Worm (Caenorhabditis elegans) whole organism, L4 larva: ENCODE results near the gene toca-1.

Experiments used
- D1046.2 ChIP-seq: fragments of 200-800 bp; sonication (Bioruptor generic); IDR thresholded peaks from 2 replicates; pipeline ENCODE4 v1.3.6; 2022; ENCODE audit warnings: missing genetic modification characterization, missing compliant biosample characterization
- F10B5.3 ChIP-seq: sonication (generic microtip); optimal IDR thresholded peaks from 2 replicates; lab custom pipeline; 2016; ENCODE audit warnings: mild to moderate bottlenecking, missing genetic modification characterization, missing compliant biosample characterization
- F37D6.2 ChIP-seq: sonication (generic microtip); optimal IDR thresholded peaks from 2 replicates; lab custom pipeline; 2016; ENCODE audit warnings: mild to moderate bottlenecking, missing genetic modification characterization, missing compliant biosample characterization
- R02D3.7 ChIP-seq: fragments of 150-350 bp; sonication (generic microtip); optimal IDR thresholded peaks from 3 replicates; lab custom pipeline; 2014; ENCODE audit warnings: missing biosample characterization, missing genetic modification characterization
- T26A8.4 ChIP-seq: fragments of 200-800 bp; sonication (Bioruptor generic); IDR thresholded peaks from 2 replicates; pipeline ENCODE4 v1.3.6; 2022; ENCODE audit warnings: missing genetic modification characterization, missing compliant biosample characterization
- Y48G9A.11 ChIP-seq: fragments of 200-800 bp; sonication (Bioruptor generic); IDR thresholded peaks from 2 replicates; pipeline ENCODE4 v1.3.6; 2022; ENCODE audit warnings: missing genetic modification reagents, missing genetic modification characterization, missing compliant biosample characterization
- aha-1 ChIP-seq: fragments of 150-350 bp; peaks from one replicate; lab custom pipeline; 2014; ENCODE audit warnings: missing biosample characterization, missing genetic modification characterization
- ama-1 ChIP-seq: fragments of 150-350 bp; optimal IDR thresholded peaks from 2 replicates; lab custom pipeline; 2014; ENCODE audit warnings: inconsistent platforms, mixed read lengths
- arid-1 ChIP-seq: fragments of 200-800 bp; sonication (Bioruptor generic); conservative IDR thresholded peaks from 2 replicates; pipeline ENCODE4 v1.3.6; 2022; ENCODE audit warnings: missing genetic modification reagents, missing genetic modification characterization, missing compliant biosample characterization
- attf-4 ChIP-seq: sonication (generic microtip); optimal IDR thresholded peaks from 3 replicates; lab custom pipeline; 2017; ENCODE audit warnings: missing biosample characterization, missing genetic modification characterization
- ceh-20 ChIP-seq: fragments of 200-800 bp; sonication (Bioruptor generic); IDR thresholded peaks from 2 replicates; pipeline ENCODE4 v1.3.6; 2022; ENCODE audit warnings: missing genetic modification reagents, missing genetic modification characterization, missing compliant biosample characterization
- ceh-82 ChIP-seq: sonication (generic microtip); optimal IDR thresholded peaks from 2 replicates; lab custom pipeline; 2017; ENCODE audit warnings: missing biosample characterization, missing genetic modification characterization
- daf-12 ChIP-seq: fragments of 150-350 bp; optimal IDR thresholded peaks from 2 replicates; lab custom pipeline; 2014; ENCODE audit warnings: missing biosample characterization, missing genetic modification reagents, missing genetic modification characterization
- daf-16 ChIP-seq, 3 experiments: sonication (generic microtip); optimal IDR thresholded peaks; 2 replicates each; lab custom pipeline; 2016 to 2017; ENCODE audit warnings: missing genetic modification characterization in 3 of 3, missing genetic modification reagents in 3 of 3, mild to moderate bottlenecking in 2 of 3, missing compliant biosample characterization in 2 of 3, missing biosample characterization in 1 of 3, moderate library complexity in 1 of 3
- dmd-6 ChIP-seq: fragments of 200-800 bp; sonication (Bioruptor generic); IDR thresholded peaks from 2 replicates; pipeline ENCODE4 v1.3.6; 2022; ENCODE audit warnings: missing genetic modification reagents, missing genetic modification characterization, missing compliant biosample characterization
- dmd-9 ChIP-seq: fragments of 200-800 bp; sonication (Bioruptor generic); IDR thresholded peaks from 2 replicates; pipeline ENCODE4 v1.3.6; 2022; ENCODE audit warnings: missing genetic modification reagents, missing genetic modification characterization, missing compliant biosample characterization
- dve-1 ChIP-seq: sonication (generic microtip); optimal IDR thresholded peaks from 2 replicates; lab custom pipeline; 2017; ENCODE audit warnings: antibody characterized with exemption, mild to moderate bottlenecking, missing genetic modification characterization, missing compliant biosample characterization; ENCODE audit not compliant: insufficient read depth
- egl-27 ChIP-seq: sonication (generic microtip); optimal IDR thresholded peaks from 3 replicates; lab custom pipeline; 2017; ENCODE audit warnings: missing biosample characterization, missing genetic modification reagents, missing genetic modification characterization
- fos-1 ChIP-seq: fragments of 150-350 bp; optimal IDR thresholded peaks from 2 replicates; lab custom pipeline; 2014; ENCODE audit warnings: missing biosample characterization, missing genetic modification characterization
- gei-8 ChIP-seq: fragments of 200-800 bp; sonication (Bioruptor generic); optimal IDR thresholded peaks from 2 replicates; lab custom pipeline; 2018; ENCODE audit warnings: mild to moderate bottlenecking, missing genetic modification characterization, missing compliant biosample characterization
- hmg-1.1 ChIP-seq: fragments of 200-800 bp; sonication (Bioruptor generic); IDR thresholded peaks from 2 replicates; pipeline ENCODE4 v1.3.6; 2022; ENCODE audit warnings: missing genetic modification reagents, missing genetic modification characterization, missing compliant biosample characterization
- lim-7 ChIP-seq: fragments of 200-800 bp; sonication (Bioruptor generic); IDR thresholded peaks from 2 replicates; pipeline ENCODE4 v1.3.6; 2022; ENCODE audit warnings: missing genetic modification characterization, missing compliant biosample characterization
- lin-15B ChIP-seq: fragments of 150-350 bp; sonication (generic microtip); optimal IDR thresholded peaks from 3 replicates; lab custom pipeline; 2014; ENCODE audit warnings: missing biosample characterization, missing genetic modification characterization
- lin-29 ChIP-seq: fragments of 200-800 bp; sonication (Bioruptor generic); IDR thresholded peaks from 2 replicates; pipeline ENCODE4 v1.3.6; 2022; ENCODE audit warnings: missing genetic modification reagents, missing genetic modification characterization, missing compliant biosample characterization
- lir-3 ChIP-seq: sonication (generic microtip); optimal IDR thresholded peaks from 2 replicates; lab custom pipeline; 2016; ENCODE audit warnings: mild to moderate bottlenecking, missing genetic modification characterization, missing compliant biosample characterization
- mdl-1 ChIP-seq, 2 experiments: fragments of 150-350 bp in 1 of 2; sonication (generic microtip) in 1 of 2; optimal IDR thresholded peaks; 2 replicates each; lab custom pipeline; 2014 to 2017; ENCODE audit warnings: missing biosample characterization in 2 of 2, missing genetic modification characterization in 2 of 2
- mes-2 ChIP-seq: sonication (generic microtip); optimal IDR thresholded peaks from 2 replicates; lab custom pipeline; 2016; ENCODE audit warnings: missing genotype, mild to moderate bottlenecking, missing genetic modification characterization, missing compliant biosample characterization; ENCODE audit not compliant: poor library complexity, severe bottlenecking
- mxl-3 ChIP-seq: fragments of 200-800 bp; sonication (Bioruptor generic); optimal IDR thresholded peaks from 2 replicates; lab custom pipeline; 2018; ENCODE audit warnings: mild to moderate bottlenecking, missing genetic modification characterization, missing compliant biosample characterization
- nhr-10 ChIP-seq: fragments of 150-350 bp; optimal IDR thresholded peaks from 2 replicates; lab custom pipeline; 2014; ENCODE audit warnings: missing biosample characterization, missing genetic modification characterization
- nhr-111 ChIP-seq: fragments of 200-800 bp; sonication (Bioruptor generic); optimal IDR thresholded peaks from 2 replicates; lab custom pipeline; 2018; ENCODE audit warnings: mild to moderate bottlenecking, missing genetic modification characterization, missing compliant biosample characterization
- nhr-25 ChIP-seq: sonication (generic microtip); optimal IDR thresholded peaks from 2 replicates; lab custom pipeline; 2017; ENCODE audit warnings: missing genetic modification characterization, mild to moderate bottlenecking, missing compliant biosample characterization, antibody characterized with exemption, moderate library complexity, borderline replicate concordance; ENCODE audit not compliant: insufficient read depth
- nhr-42 ChIP-seq: fragments of 200-800 bp; sonication (Bioruptor generic); IDR thresholded peaks from 2 replicates; pipeline ENCODE4 v1.3.6; 2022; ENCODE audit warnings: missing genetic modification characterization, missing compliant biosample characterization
- nhr-6 ChIP-seq: fragments of 150-350 bp; optimal IDR thresholded peaks from 2 replicates; lab custom pipeline; 2014; ENCODE audit warnings: missing biosample characterization, missing genetic modification characterization
- nhr-76 ChIP-seq: fragments of 150-350 bp; optimal IDR thresholded peaks from 2 replicates; lab custom pipeline; 2014; ENCODE audit warnings: missing biosample characterization, missing genetic modification characterization
- nhr-77 ChIP-seq: fragments of 150-350 bp; optimal IDR thresholded peaks from 2 replicates; lab custom pipeline; 2014; ENCODE audit warnings: missing biosample characterization, missing genetic modification characterization
- pqm-1 ChIP-seq: sonication (generic microtip); optimal IDR thresholded peaks from 2 replicates; lab custom pipeline; 2017; ENCODE audit warnings: missing biosample characterization, missing genetic modification characterization
- rbr-2 ChIP-seq: sonication (generic microtip); optimal IDR thresholded peaks from 2 replicates; lab custom pipeline; 2016; ENCODE audit warnings: missing genotype, missing genetic modification characterization, missing compliant biosample characterization
- saeg-2 ChIP-seq: fragments of 200-800 bp; sonication (Bioruptor generic); IDR thresholded peaks from 2 replicates; pipeline ENCODE4 v1.3.6; 2022; ENCODE audit warnings: missing genetic modification reagents, missing genetic modification characterization, missing compliant biosample characterization
- sdz-12 ChIP-seq: fragments of 200-800 bp; sonication (Bioruptor generic); optimal IDR thresholded peaks from 2 replicates; lab custom pipeline; 2018; ENCODE audit warnings: mild to moderate bottlenecking, missing genetic modification characterization, missing compliant biosample characterization
- set-16 ChIP-seq: fragments of 200-800 bp; sonication (Bioruptor generic); IDR thresholded peaks from 2 replicates; pipeline ENCODE4 v1.3.6; 2022; ENCODE audit warnings: missing genetic modification reagents, missing genetic modification characterization, missing compliant biosample characterization
- spr-1 ChIP-seq: sonication (generic microtip); optimal IDR thresholded peaks from 2 replicates; lab custom pipeline; 2016; ENCODE audit warnings: mild to moderate bottlenecking, missing genetic modification characterization, missing compliant biosample characterization
- tag-97 ChIP-seq: fragments of 200-800 bp; sonication (Bioruptor generic); IDR thresholded peaks from 2 replicates; pipeline ENCODE4 v1.3.6; 2022; ENCODE audit warnings: missing genetic modification characterization, missing compliant biosample characterization
- unc-39 ChIP-seq: sonication (generic microtip); optimal IDR thresholded peaks from 2 replicates; lab custom pipeline; 2017; ENCODE audit warnings: missing biosample characterization, missing genetic modification characterization
- vab-7 ChIP-seq: fragments of 200-800 bp; sonication (Bioruptor generic); IDR thresholded peaks from 2 replicates; pipeline ENCODE4 v1.3.6; 2022; ENCODE audit warnings: missing genetic modification reagents, missing genetic modification characterization, missing compliant biosample characterization
- zip-2 ChIP-seq: fragments of 150-350 bp; optimal IDR thresholded peaks from 2 replicates; lab custom pipeline; 2014; ENCODE audit warnings: missing biosample characterization, missing genetic modification characterization
- ztf-11 ChIP-seq: fragments of 150-350 bp; optimal IDR thresholded peaks from 2 replicates; lab custom pipeline; 2014; ENCODE audit warnings: missing biosample characterization, missing genetic modification characterization
- ztf-7 ChIP-seq: fragments of 150-350 bp; optimal IDR thresholded peaks from 2 replicates; lab custom pipeline; 2014; ENCODE audit warnings: missing biosample characterization, missing genetic modification characterization

The toca-1 gene

ce11 chrX:1497581-1497980 is 23.7 kb downstream of the toca-1 start, which contains the start of gene F09E10.6:
TSS of gene F09E10.6 (minus strand) at chrX:1497681.
- TF ChIP-seq aha-1 (tag; lab: Kevin White, UChicago) (no peak), R02D3.7 (tag; lab: Kevin White, UChicago) (no peak), lin-29 (no peak), nhr-42 (GFP tag; lab: Robert Waterston, UW) (no peak), sdz-12 (GFP tag; lab: Kevin White, UChicago) (no peak)

- no peak for TF ChIP-seq ztf-7 (tag; lab: Kevin White, UChicago)
- TF ChIP-seq T26A8.4 (GFP tag; lab: Robert Waterston, UW), result no peak
- no peak for TF ChIP-seq nhr-10 (tag; lab: Kevin White, UChicago)
- TF ChIP-seq nhr-76, result no peak
- TF ChIP-seq attf-4 (tag; lab: Kevin White, UChicago), result no peak
- no peak for TF ChIP-seq dve-1 (tag; lab: Kevin White, UChicago)
Observed at ce11 chrX:1495980-1496379, 25.3 kb downstream of the toca-1 start.

ce11 chrX:1494256-1494655 is 27.0 kb downstream of the toca-1 start, which contains the start of gene F09E10.5:
TSS of gene F09E10.5 (minus strand) at chrX:1494356.
- TF ChIP-seq tag-97 (GFP tag; lab: Robert Waterston, UW), result no peak
- no peak for TF ChIP-seq aha-1 (tag; lab: Kevin White, UChicago)
- no peak for TF ChIP-seq Y48G9A.11
- TF ChIP-seq dmd-6, result no peak
- no peak for TF ChIP-seq mdl-1 (tag; optimal IDR thresholded peaks at IDR 0.05; lab: Kevin White, UChicago)
- no peak for TF ChIP-seq F37D6.2 (tag; lab: Kevin White, UChicago)
- TF ChIP-seq unc-39 (tag; lab: Kevin White, UChicago), result no peak
- TF ChIP-seq daf-12 (tag; lab: Kevin White, UChicago), result no peak
- TF ChIP-seq ceh-20 (GFP tag; lab: Robert Waterston, UW), result no peak
- TF ChIP-seq vab-7, result no peak

ce11 chrX:1492174-1492573 is 29.1 kb downstream of the toca-1 start:
- TF ChIP-seq mes-2 (peak; percentile 21), arid-1 (GFP tag; lab: Robert Waterston, UW) (no peak), ceh-82 (tag; lab: Kevin White, UChicago) (no peak), lir-3 (tag; lab: Kevin White, UChicago) (no peak), fos-1 (tag; lab: Kevin White, UChicago) (no peak), ztf-11 (tag; lab: Kevin White, UChicago) (no peak), lin-15B (tag; lab: Kevin White, UChicago) (no peak), daf-16 (GFP tag; optimal IDR thresholded peaks at IDR 0.05; lab: Kevin White, UChicago) (no peak), daf-16 (tag; optimal IDR thresholded peaks at IDR 0.05; lab: Kevin White, UChicago) (peak; percentile 11), set-16 (GFP tag; lab: Robert Waterston, UW) (no peak), nhr-76 (no peak), Y48G9A.11 (no peak), mdl-1 (tag; optimal IDR thresholded peaks at IDR 0.05; lab: Kevin White, UChicago) (no peak), dmd-9 (GFP tag; lab: Robert Waterston, UW) (no peak), nhr-111 (GFP tag; lab: Kevin White, UChicago) (no peak), ama-1 (lab: Kevin White, UChicago) (no peak), zip-2 (tag; lab: Kevin White, UChicago) (no peak), rbr-2 (tag; lab: Kevin White, UChicago) (peak; percentile 16), nhr-25 (tag; lab: Kevin White, UChicago) (no peak), saeg-2 (GFP tag; lab: Robert Waterston, UW) (no peak), nhr-6 (tag; lab: Kevin White, UChicago) (no peak), spr-1 (tag; lab: Kevin White, UChicago) (no peak), dve-1 (tag; lab: Kevin White, UChicago) (no peak), pqm-1 (no peak), D1046.2 (no peak), nhr-77 (no peak), egl-27 (no peak), mxl-3 (GFP tag; lab: Kevin White, UChicago) (peak; percentile 21), F10B5.3 (tag; lab: Kevin White, UChicago) (no peak), daf-12 (tag; lab: Kevin White, UChicago) (no peak), lim-7 (GFP tag; lab: Robert Waterston, UW) (no peak), hmg-1.1 (GFP tag; lab: Robert Waterston, UW) (peak; percentile 36; the same call in 1 of the 2 replicates), gei-8 (GFP tag; lab: Kevin White, UChicago) (no peak)
